Worm (Caenorhabditis elegans) whole organism, mixed stage, embryonic: ENCODE data around the gene Y46G5A.20.

Source experiments
- ceh-43 ChIP-seq: fragments of 200-800 bp; sonication (Bioruptor generic); optimal IDR thresholded peaks from 2 replicates; lab custom pipeline; 2018; ENCODE audit warnings: mild to moderate bottlenecking, missing genetic modification characterization, moderate library complexity, missing compliant biosample characterization
- mls-2 ChIP-seq: sonication (generic microtip); optimal IDR thresholded peaks from 2 replicates; lab custom pipeline; 2016; ENCODE audit warnings: mild to moderate bottlenecking, missing genetic modification characterization, moderate library complexity, missing compliant biosample characterization
- nhr-28 ChIP-seq: fragments of 150-350 bp; optimal IDR thresholded peaks from 2 replicates; lab custom pipeline; 2014; ENCODE audit warnings: missing biosample characterization, missing genetic modification characterization
- sem-2 ChIP-seq: fragments of 200-800 bp; sonication (Bioruptor generic); optimal IDR thresholded peaks from 2 replicates; lab custom pipeline; 2018; ENCODE audit warnings: mild to moderate bottlenecking, missing genetic modification characterization, missing compliant biosample characterization

DNA sequence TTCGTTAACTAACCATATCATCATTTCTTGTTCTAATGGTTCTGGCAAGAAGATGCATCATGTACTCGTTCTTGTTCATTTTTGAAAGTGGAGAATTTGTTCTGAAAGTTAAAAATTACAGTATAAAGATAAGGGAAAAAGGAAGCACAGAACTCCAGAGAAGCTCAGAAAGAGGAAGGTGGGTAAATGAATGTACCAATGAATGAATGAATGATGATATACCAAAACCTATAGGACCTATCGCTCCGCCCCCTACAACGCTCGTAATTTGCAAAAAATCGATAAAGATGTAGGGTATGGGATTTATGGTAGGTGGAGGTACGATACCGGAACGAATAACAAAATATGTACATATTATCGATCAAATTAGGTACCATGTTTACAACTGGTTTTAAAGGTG is 36.9 kb downstream of the Y46G5A.20 start, which contains the start of gene pes-10:
- TF ChIP-seq ceh-43 (GFP tag; lab: Kevin White, UChicago): no peak
- TF ChIP-seq nhr-28 (tag; lab: Kevin White, UChicago): no peak
- TF ChIP-seq sem-2 (GFP tag; lab: Kevin White, UChicago): no peak
- TF ChIP-seq mls-2 (tag; lab: Kevin White, UChicago): no peak
